Worm (Caenorhabditis elegans) whole organism, L1 larva: ENCODE results near the gene R02E4.2.

Experiments
- alr-1 ChIP-seq: fragments of 200-800 bp; sonication (Bioruptor generic); optimal IDR thresholded peaks from 2 replicates; lab custom pipeline; 2018; ENCODE audit warnings: borderline replicate concordance, mild to moderate bottlenecking, missing genetic modification characterization, missing compliant biosample characterization
- aly-2 ChIP-seq: fragments of 150-350 bp; optimal IDR thresholded peaks from 2 replicates; lab custom pipeline; 2014; ENCODE audit warnings: missing biosample characterization, missing genetic modification characterization
- blmp-1 ChIP-seq: fragments of 150-350 bp; optimal IDR thresholded peaks from 2 replicates; lab custom pipeline; 2014; ENCODE audit warnings: missing biosample characterization, missing genetic modification characterization
- ceh-63 ChIP-seq: fragments of 200-800 bp; sonication (Bioruptor generic); optimal IDR thresholded peaks from 2 replicates; lab custom pipeline; 2018; ENCODE audit warnings: mild to moderate bottlenecking, missing genetic modification characterization, missing compliant biosample characterization
- ceh-8 ChIP-seq: fragments of 200-800 bp; sonication (Bioruptor generic); optimal IDR thresholded peaks from 2 replicates; lab custom pipeline; 2018; ENCODE audit warnings: mild to moderate bottlenecking, missing genetic modification characterization, moderate library complexity, missing compliant biosample characterization
- ces-1 ChIP-seq: fragments of 150-350 bp; optimal IDR thresholded peaks from 2 replicates; lab custom pipeline; 2014; ENCODE audit warnings: missing biosample characterization, missing genetic modification reagents, missing genetic modification characterization
- dsc-1 ChIP-seq: sonication (generic microtip); optimal IDR thresholded peaks from 2 replicates; lab custom pipeline; 2016; ENCODE audit warnings: mild to moderate bottlenecking, missing genetic modification characterization, missing compliant biosample characterization
- egl-27 ChIP-seq, 2 experiments: fragments of 150-350 bp in 1 of 2; sonication (generic microtip); optimal IDR thresholded peaks; 3 replicates each; lab custom pipeline; 2017 to 2018; ENCODE audit warnings: missing biosample characterization in 2 of 2, missing genetic modification characterization in 2 of 2, missing genetic modification reagents in 2 of 2
- elt-3 ChIP-seq, 6 experiments: fragments of 150-350 bp in 1 of 6; sonication (generic microtip); optimal IDR thresholded peaks; 2 replicates each; lab custom pipeline; 2017 to 2018; ENCODE audit warnings: missing biosample characterization in 6 of 6, missing genetic modification characterization in 6 of 6, inconsistent platforms in 1 of 6
- fkh-10 ChIP-seq: sonication (generic microtip); optimal IDR thresholded peaks from 2 replicates; lab custom pipeline; 2017; ENCODE audit warnings: missing biosample characterization, missing genetic modification reagents, missing genetic modification characterization
- fos-1 ChIP-seq: fragments of 150-350 bp; optimal IDR thresholded peaks from 2 replicates; lab custom pipeline; 2014; ENCODE audit warnings: missing biosample characterization, missing genetic modification characterization
- grh-1 ChIP-seq: fragments of 200-800 bp; sonication (Bioruptor generic); IDR thresholded peaks from 2 replicates; pipeline ENCODE4 v1.3.6; 2022; ENCODE audit warnings: missing genetic modification reagents, missing genetic modification characterization, missing compliant biosample characterization
- hlh-17 ChIP-seq: fragments of 200-800 bp; sonication (Bioruptor generic); optimal IDR thresholded peaks from 2 replicates; lab custom pipeline; 2018; ENCODE audit warnings: missing genetic modification characterization, mild to moderate bottlenecking, missing compliant biosample characterization, moderate library complexity, borderline replicate concordance
- hpl-2 ChIP-seq: fragments of 150-350 bp; optimal IDR thresholded peaks from 2 replicates; lab custom pipeline; 2014; ENCODE audit warnings: missing biosample characterization, missing genetic modification reagents, missing genetic modification characterization
- irx-1 ChIP-seq: sonication (generic microtip); optimal IDR thresholded peaks from 2 replicates; lab custom pipeline; 2016; ENCODE audit warnings: missing genetic modification characterization, missing compliant biosample characterization
- jun-1 ChIP-seq: fragments of 150-350 bp; optimal IDR thresholded peaks from 2 replicates; lab custom pipeline; 2014; ENCODE audit warnings: missing biosample characterization, missing genetic modification reagents, missing genetic modification characterization
- lin-14 ChIP-seq: fragments of 200-800 bp; sonication (Bioruptor generic); optimal IDR thresholded peaks from 2 replicates; lab custom pipeline; 2018; ENCODE audit warnings: mild to moderate bottlenecking, missing genetic modification characterization, moderate library complexity, missing compliant biosample characterization
- lin-39 ChIP-seq: fragments of 150-350 bp; optimal IDR thresholded peaks from 2 replicates; lab custom pipeline; 2014; ENCODE audit warnings: missing biosample characterization, missing genetic modification reagents, missing genetic modification characterization
- lsy-2 ChIP-seq, 2 experiments: fragments of 150-350 bp; optimal IDR thresholded peaks; 2 replicates each; lab custom pipeline; 2014; ENCODE audit warnings: missing biosample characterization in 2 of 2, missing genetic modification characterization in 2 of 2
- mdl-1 ChIP-seq, 2 experiments: fragments of 150-350 bp; optimal IDR thresholded peaks; 2 replicates each; lab custom pipeline; 2014 to 2017; ENCODE audit warnings: missing biosample characterization in 2 of 2, missing genetic modification characterization in 2 of 2, inconsistent platforms in 1 of 2
- mep-1 ChIP-seq: fragments of 150-350 bp; optimal IDR thresholded peaks from 2 replicates; lab custom pipeline; 2014; ENCODE audit warnings: missing biosample characterization, missing genetic modification characterization
- nhr-11 ChIP-seq: fragments of 150-350 bp; optimal IDR thresholded peaks from 2 replicates; lab custom pipeline; 2014; ENCODE audit warnings: missing biosample characterization, missing genetic modification characterization
- nhr-19 ChIP-seq: fragments of 200-800 bp; sonication (Bioruptor generic); conservative IDR thresholded peaks from 2 replicates; pipeline ENCODE4 v1.3.6; 2022; ENCODE audit warnings: missing genetic modification characterization, missing compliant biosample characterization
- nhr-20 ChIP-seq: sonication (generic microtip); optimal IDR thresholded peaks from 2 replicates; lab custom pipeline; 2016; ENCODE audit warnings: mild to moderate bottlenecking, missing genetic modification characterization, missing compliant biosample characterization
- nhr-237 ChIP-seq: fragments of 150-350 bp; optimal IDR thresholded peaks from 2 replicates; lab custom pipeline; 2014; ENCODE audit warnings: missing biosample characterization, missing genetic modification characterization
- nhr-28 ChIP-seq: fragments of 150-350 bp; optimal IDR thresholded peaks from 2 replicates; lab custom pipeline; 2014; ENCODE audit warnings: missing biosample characterization, missing genetic modification characterization
- nhr-71 ChIP-seq: sonication (generic microtip); optimal IDR thresholded peaks from 2 replicates; lab custom pipeline; 2016; ENCODE audit warnings: mild to moderate bottlenecking, missing genetic modification characterization, moderate library complexity, missing compliant biosample characterization
- nhr-77 ChIP-seq: fragments of 150-350 bp; optimal IDR thresholded peaks from 2 replicates; lab custom pipeline; 2014; ENCODE audit warnings: missing biosample characterization, missing genetic modification characterization
- nhr-84 ChIP-seq: sonication (generic microtip); optimal IDR thresholded peaks from 2 replicates; lab custom pipeline; 2017; ENCODE audit warnings: missing biosample characterization, missing genetic modification characterization
- nhr-85 ChIP-seq: sonication (generic microtip); peaks from one replicate; lab custom pipeline; 2016; ENCODE audit warnings: missing genetic modification characterization, inconsistent platforms, missing compliant biosample characterization
- nhr-90 ChIP-seq: sonication (generic microtip); optimal IDR thresholded peaks from 2 replicates; lab custom pipeline; 2016; ENCODE audit warnings: mild to moderate bottlenecking, missing genetic modification characterization, missing compliant biosample characterization; ENCODE audit not compliant: poor library complexity
- pqm-1 ChIP-seq: sonication (generic microtip); optimal IDR thresholded peaks from 3 replicates; lab custom pipeline; 2017; ENCODE audit warnings: missing biosample characterization, missing genetic modification characterization
- rnt-1 ChIP-seq: sonication (generic microtip); optimal IDR thresholded peaks from 2 replicates; lab custom pipeline; 2016; ENCODE audit warnings: mild to moderate bottlenecking, missing genetic modification characterization, moderate library complexity, missing compliant biosample characterization
- snpc-4 ChIP-seq: fragments of 150-350 bp; optimal IDR thresholded peaks from 2 replicates; lab custom pipeline; 2014; ENCODE audit warnings: missing biosample characterization, missing genetic modification characterization
- snu-23 ChIP-seq: sonication (generic microtip); optimal IDR thresholded peaks from 2 replicates; lab custom pipeline; 2016; ENCODE audit warnings: missing genetic modification characterization, missing compliant biosample characterization
- sptf-1 ChIP-seq: fragments of 150-350 bp; optimal IDR thresholded peaks from 2 replicates; lab custom pipeline; 2014; ENCODE audit warnings: missing biosample characterization, missing genetic modification characterization
- swsn-7 ChIP-seq: sonication (generic microtip); optimal IDR thresholded peaks from 2 replicates; lab custom pipeline; 2016; ENCODE audit warnings: missing genetic modification characterization, missing compliant biosample characterization
- tbx-2 ChIP-seq: sonication (generic microtip); optimal IDR thresholded peaks from 2 replicates; lab custom pipeline; 2016; ENCODE audit warnings: missing genetic modification characterization, missing compliant biosample characterization
- unc-30 ChIP-seq: sonication (generic microtip); optimal IDR thresholded peaks from 2 replicates; lab custom pipeline; 2017; ENCODE audit warnings: missing biosample characterization, missing genetic modification characterization
- unc-62 ChIP-seq: fragments of 150-350 bp; optimal IDR thresholded peaks from 2 replicates; lab custom pipeline; 2014; ENCODE audit warnings: missing biosample characterization, missing genetic modification reagents, missing genetic modification characterization
- unc-86 ChIP-seq: sonication (generic microtip); optimal IDR thresholded peaks from 2 replicates; lab custom pipeline; 2016; ENCODE audit warnings: missing genetic modification characterization, missing compliant biosample characterization
- unc-98 ChIP-seq: fragments of 200-800 bp; sonication (Bioruptor generic); IDR thresholded peaks from 2 replicates; pipeline ENCODE4 v1.3.6; 2022; ENCODE audit warnings: missing genetic modification characterization, missing compliant biosample characterization
- zag-1 ChIP-seq: fragments of 150-350 bp; optimal IDR thresholded peaks from 2 replicates; lab custom pipeline; 2014; ENCODE audit warnings: missing biosample characterization, missing genetic modification characterization
- ztf-4 ChIP-seq: fragments of 150-350 bp; optimal IDR thresholded peaks from 2 replicates; lab custom pipeline; 2014; ENCODE audit warnings: missing biosample characterization, missing genetic modification characterization

R02E4.2 gene

ce11 chrX:4123368-4123767, 16.1 kb downstream of the R02E4.2 start (continued):
- TF ChIP-seq nhr-19 (GFP tag; lab: Robert Waterston, UW) (no peak), mep-1 (tag; lab: Kevin White, UChicago) (no peak), hlh-17 (GFP tag; lab: Kevin White, UChicago) (no peak), fkh-10 (GFP tag; lab: Kevin White, UChicago) (peak; percentile 13), unc-86 (tag; lab: Kevin White, UChicago) (peak; percentile 6), zag-1 (tag; lab: Kevin White, UChicago) (no peak), grh-1 (GFP tag; lab: Robert Waterston, UW) (no peak), nhr-237 (tag; lab: Kevin White, UChicago) (no peak), unc-98 (GFP tag; lab: Robert Waterston, UW) (no peak), mdl-1 (tag; optimal IDR thresholded peaks at IDR 0.05; lab: Kevin White, UChicago) (no peak)

- TF ChIP-seq fos-1 (no peak), nhr-85 (peak; percentile 21)
Measured at ce11 chrX:4125165-4125803, 18.0 kb downstream of the R02E4.2 start.

ce11 chrX:4128684-4129083, 21.4 kb downstream of the R02E4.2 start:
- TF ChIP-seq nhr-90 (tag; lab: Kevin White, UChicago) (no peak), nhr-28 (tag; lab: Kevin White, UChicago) (no peak), fkh-10 (GFP tag; lab: Kevin White, UChicago) (no peak), dsc-1 (tag; lab: Kevin White, UChicago) (no peak), jun-1 (tag; lab: Kevin White, UChicago) (no peak), elt-3 (tag; optimal IDR thresholded peaks at IDR 0.05; lab: Kevin White, UChicago) (no peak), unc-30 (tag; lab: Kevin White, UChicago) (no peak), snpc-4 (tag; lab: Kevin White, UChicago) (no peak), zag-1 (tag; lab: Kevin White, UChicago) (no peak), aly-2 (tag; lab: Kevin White, UChicago) (no peak), alr-1 (tag; lab: Kevin White, UChicago) (no peak), swsn-7 (no peak), sptf-1 (tag; lab: Kevin White, UChicago) (no peak), nhr-77 (tag; lab: Kevin White, UChicago) (no peak)

ce11 chrX:4131354-4131753, 24.1 kb downstream of the R02E4.2 start:
- peak; percentile 56 for TF ChIP-seq lin-14 (GFP tag; lab: Kevin White, UChicago)
- TF ChIP-seq nhr-19 (GFP tag; lab: Robert Waterston, UW) = peak; percentile 72
- TF ChIP-seq lsy-2 (tag; optimal IDR thresholded peaks at IDR 0.05; lab: Kevin White, UChicago) = peak in 1 of 2 experiments; percentile 25
- TF ChIP-seq snu-23 = peak; percentile 50
- peak; percentile 63 for TF ChIP-seq rnt-1 (tag; lab: Kevin White, UChicago)
- TF ChIP-seq aly-2 (tag; lab: Kevin White, UChicago) = no peak
- peak; percentile 49 for TF ChIP-seq lin-39 (tag; lab: Kevin White, UChicago)
- peak; percentile 17 for TF ChIP-seq tbx-2 (tag; lab: Kevin White, UChicago)
- TF ChIP-seq irx-1 (tag; lab: Kevin White, UChicago) = no peak
- TF ChIP-seq dsc-1 (tag; lab: Kevin White, UChicago) = no peak
- peak; percentile 83 for TF ChIP-seq nhr-71 (tag; lab: Kevin White, UChicago)
- peak; percentile 61 for TF ChIP-seq nhr-20 (tag; lab: Kevin White, UChicago)
- TF ChIP-seq, all 84 proteins: peak for 9

- TF ChIP-seq nhr-28 (tag; lab: Kevin White, UChicago) (no peak), nhr-84 (no peak), unc-86 (tag; lab: Kevin White, UChicago) (no peak), fkh-10 (GFP tag; lab: Kevin White, UChicago) (no peak), ceh-8 (GFP tag; lab: Kevin White, UChicago) (no peak), jun-1 (tag; lab: Kevin White, UChicago) (no peak), ces-1 (no peak), unc-62 (GFP tag; lab: Kevin White, UChicago) (no peak), ceh-63 (GFP tag; lab: Kevin White, UChicago) (no peak), nhr-11 (no peak), ztf-4 (tag; lab: Kevin White, UChicago) (peak; percentile 72), mdl-1 (tag; optimal IDR thresholded peaks at IDR 0.05; lab: Kevin White, UChicago) (peak in 1 of 2 experiments; percentile 33), snu-23 (peak; percentile 61), pqm-1 (no peak), blmp-1 (peak; percentile 54), tbx-2 (tag; lab: Kevin White, UChicago) (peak; percentile 80), hpl-2 (GFP tag; lab: Kevin White, UChicago) (no peak), egl-27 (tag; optimal IDR thresholded peaks at IDR 0.05; lab: Kevin White, UChicago) (no peak)
Measured at ce11 chrX:4132243-4132642, 25.0 kb downstream of the R02E4.2 start.
